Worm (Caenorhabditis elegans) whole organism, L4/young adult: ENCODE results near the gene gcp-2.1.

ENCODE experiments used
- dao-5 ChIP-seq: sonication (generic microtip); optimal IDR thresholded peaks from 2 replicates; lab custom pipeline; 2016; ENCODE audit warnings: missing genotype, missing genetic modification characterization, moderate library complexity, missing compliant biosample characterization
- him-1 ChIP-seq: sonication (generic microtip); optimal IDR thresholded peaks from 2 replicates; lab custom pipeline; 2016; ENCODE audit warnings: missing genotype, missing genetic modification reagents, missing genetic modification characterization, missing compliant biosample characterization

ce11 chrX:348141-348540 lies 46.5 kb downstream of the gcp-2.1 start:
- TF ChIP-seq him-1 (tag; lab: Kevin White, UChicago) (no peak), dao-5 (tag; lab: Kevin White, UChicago) (no peak)
